Fruit fly (Drosophila melanogaster): ENCODE measurements around the gene CG8360.

CG8360 gene

dm6 chr2L:8196757-8197530, 15.8 kb upstream of the CG8360 start, which contains the start of the genes CG8475 and CG8460 (continued):
- TF ChIP-seq Ets65A (GFP tag) (peak; percentile 12), YL-1 (GFP tag; optimal IDR thresholded peaks at IDR 0.05) (no peak), gcm2 (GFP tag; optimal IDR thresholded peaks at IDR 0.05) (no peak), dysf (GFP tag; IDR thresholded peaks at IDR 0.05) (no peak), bigmax (GFP tag; optimal IDR thresholded peaks at IDR 0.05) (no peak), Bdp1 (GFP tag; optimal IDR thresholded peaks at IDR 0.05) (no peak), CG15479 (GFP tag; optimal IDR thresholded peaks at IDR 0.05) (no peak), Fer1 (GFP tag; optimal IDR thresholded peaks at IDR 0.05) (no peak), inv (GFP tag; IDR thresholded peaks at IDR 0.05; ENCODE audit: partially characterized antibody) (no peak; the same call in 1 of the 2 replicates), Hmx (GFP tag; optimal IDR thresholded peaks at IDR 0.05) (no peak), CG14014 (GFP tag; IDR thresholded peaks at IDR 0.05) (no peak), CG3407 (GFP tag; optimal IDR thresholded peaks at IDR 0.05) (no peak), CG31365 (tag; optimal IDR thresholded peaks at IDR 0.05) (no peak), Lim3 (GFP tag; IDR thresholded peaks at IDR 0.05) (no peak), CG9215 (GFP tag; IDR thresholded peaks at IDR 0.05) (peak; percentile 69), da (GFP tag; optimal IDR thresholded peaks at IDR 0.05) (no peak), pros (GFP tag; optimal IDR thresholded peaks at IDR 0.05) (no peak), unc-4 (GFP tag; IDR thresholded peaks at IDR 0.05; ENCODE audit: partially characterized antibody) (peak; percentile 57), ham (GFP tag; IDR thresholded peaks at IDR 0.05) (no peak), bowl (GFP tag; IDR thresholded peaks at IDR 0.05) (no peak), Dad (GFP tag; optimal IDR thresholded peaks at IDR 0.05) (no peak), pfk (GFP tag; optimal IDR thresholded peaks at IDR 0.05) (no peak), CG31224 (GFP tag; IDR thresholded peaks at IDR 0.05) (no peak), unpg (GFP tag; optimal IDR thresholded peaks at IDR 0.05) (no peak), dpn (GFP tag; optimal IDR thresholded peaks at IDR 0.05) (no peak), CG4854 (GFP tag; optimal IDR thresholded peaks at IDR 0.05) (no peak), Xrp1 (GFP tag; IDR thresholded peaks at IDR 0.05) (no peak), CG4820 (GFP tag; optimal IDR thresholded peaks at IDR 0.05) (no peak), pnt (GFP tag; optimal IDR thresholded peaks at IDR 0.05) (no peak), Ptx1 (GFP tag; IDR thresholded peaks at IDR 0.05) (no peak), CG13296 (GFP tag; optimal IDR thresholded peaks at IDR 0.05) (no peak), CG17568 (GFP tag; optimal IDR thresholded peaks at IDR 0.05) (no peak), CG1602 (GFP tag; optimal IDR thresholded peaks at IDR 0.05) (no peak), MTF-1 (GFP tag; optimal IDR thresholded peaks at IDR 0.05; ENCODE audit: borderline replicate concordance) (no peak), shn (GFP tag; optimal IDR thresholded peaks at IDR 0.05) (no peak), Rfx (GFP tag; IDR thresholded peaks at IDR 0.05) (no peak), D19B (GFP tag; optimal IDR thresholded peaks at IDR 0.05) (no peak), CG30431 (GFP tag; optimal IDR thresholded peaks at IDR 0.05) (no peak), CG15601 (tag; optimal IDR thresholded peaks at IDR 0.05) (no peak), CG5180 (GFP tag; optimal IDR thresholded peaks at IDR 0.05) (no peak), salm (tag; optimal IDR thresholded peaks at IDR 0.05) (no peak), jing (GFP tag; optimal IDR thresholded peaks at IDR 0.05) (no peak), CG7357 (GFP tag; IDR thresholded peaks at IDR 0.05) (no peak), repo (GFP tag; optimal IDR thresholded peaks at IDR 0.05) (no peak), Sin3A (optimal IDR thresholded peaks at IDR 0.05) (peak; percentile 18), CG14667 (GFP tag; IDR thresholded peaks at IDR 0.05) (no peak), chm (GFP tag; IDR thresholded peaks at IDR 0.05) (no peak), CG10959 (GFP tag; IDR thresholded peaks at IDR 0.05) (no peak), zfh1 (GFP tag; IDR thresholded peaks at IDR 0.05) (no peak), yki (optimal IDR thresholded peaks at IDR 0.05) (no peak), Hr3 (GFP tag; optimal IDR thresholded peaks at IDR 0.05) (no peak), hth (optimal IDR thresholded peaks at IDR 0.05) (no peak)
